Worm (Caenorhabditis elegans) whole organism, young adult: ENCODE data around the gene fbxc-14.

ENCODE experiments used
- egl-44 ChIP-seq: fragments of 200-800 bp; sonication (Bioruptor generic); IDR thresholded peaks from 2 replicates; pipeline ENCODE4 v1.3.6; 2022; ENCODE audit warnings: missing genetic modification reagents, missing genetic modification characterization, missing compliant biosample characterization
- let-526 ChIP-seq: fragments of 200-800 bp; sonication (Bioruptor generic); IDR thresholded peaks from 2 replicates; pipeline ENCODE4 v1.3.6; 2022; ENCODE audit warnings: missing genetic modification reagents, missing genetic modification characterization, missing compliant biosample characterization
- lin-26 ChIP-seq: fragments of 200-800 bp; sonication (Bioruptor generic); IDR thresholded peaks from 2 replicates; pipeline ENCODE4 v1.3.6; 2022; ENCODE audit warnings: missing genetic modification reagents, missing genetic modification characterization, missing compliant biosample characterization
- unc-130 ChIP-seq: sonication (generic microtip); optimal IDR thresholded peaks from 2 replicates; lab custom pipeline; 2016; ENCODE audit warnings: missing genetic modification reagents, missing genetic modification characterization, missing compliant biosample characterization
- ztf-3 ChIP-seq: fragments of 200-800 bp; sonication (Bioruptor generic); optimal IDR thresholded peaks from 2 replicates; lab custom pipeline; 2018; ENCODE audit warnings: mild to moderate bottlenecking, missing genetic modification characterization, missing compliant biosample characterization

DNA sequence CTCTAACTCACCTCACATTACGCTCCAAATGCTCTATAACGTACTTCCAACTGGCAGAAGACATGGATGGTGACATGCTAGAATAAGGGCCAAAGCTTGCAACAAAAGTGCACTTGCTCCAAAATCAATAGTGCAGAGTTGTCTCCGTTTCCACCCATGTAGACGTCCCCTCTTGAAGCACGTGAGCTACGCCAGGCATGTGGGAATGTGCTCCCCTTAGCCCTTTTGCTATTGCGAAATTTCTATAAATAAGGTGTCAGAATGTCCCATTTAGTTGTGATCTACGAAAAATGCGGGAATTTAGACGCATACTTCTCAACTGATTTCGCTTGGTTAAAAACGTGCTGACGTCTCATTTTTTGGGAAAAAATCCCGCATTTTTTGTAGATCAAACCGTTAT, 23.7 kb upstream of the fbxc-14 start:
- no peak for TF ChIP-seq let-526 (GFP tag; lab: Robert Waterston, UW)
- TF ChIP-seq lin-26 = no peak
- TF ChIP-seq ztf-3 (GFP tag; lab: Kevin White, UChicago) = no peak
- TF ChIP-seq egl-44 (GFP tag; lab: Robert Waterston, UW) = no peak
- TF ChIP-seq unc-130 = no peak
